Worm (Caenorhabditis elegans) whole organism, L1 larva: ENCODE data around the gene Y47D7A.18.

ENCODE experiments used
- Y116A8C.19 ChIP-seq: sonication (generic microtip); optimal IDR thresholded peaks from 2 replicates; lab custom pipeline; 2016; ENCODE audit warnings: missing compliant biosample characterization, missing genetic modification characterization, borderline replicate concordance
- dsc-1 ChIP-seq: sonication (generic microtip); optimal IDR thresholded peaks from 2 replicates; lab custom pipeline; 2016; ENCODE audit warnings: mild to moderate bottlenecking, missing genetic modification characterization, missing compliant biosample characterization
- egl-27 ChIP-seq, 2 experiments: fragments of 150-350 bp in 1 of 2; sonication (generic microtip); optimal IDR thresholded peaks; 3 replicates each; lab custom pipeline; 2017 to 2018; ENCODE audit warnings: missing biosample characterization in 2 of 2, missing genetic modification characterization in 2 of 2, missing genetic modification reagents in 2 of 2
- fkh-4 ChIP-seq: sonication (generic microtip); optimal IDR thresholded peaks from 2 replicates; lab custom pipeline; 2016; ENCODE audit warnings: missing compliant biosample characterization, missing genetic modification characterization, borderline replicate concordance
- mdl-1 ChIP-seq, 2 experiments: fragments of 150-350 bp; optimal IDR thresholded peaks; 2 replicates each; lab custom pipeline; 2014 to 2017; ENCODE audit warnings: missing biosample characterization in 2 of 2, missing genetic modification characterization in 2 of 2, inconsistent platforms in 1 of 2
- unc-62 ChIP-seq: fragments of 150-350 bp; optimal IDR thresholded peaks from 2 replicates; lab custom pipeline; 2014; ENCODE audit warnings: missing biosample characterization, missing genetic modification reagents, missing genetic modification characterization

ce11 chrV:4442749-4443381, 26.3 kb upstream of the Y47D7A.18 start, which contains the start of gene rft-1:
- TF ChIP-seq fkh-4 (tag; lab: Kevin White, UChicago) (no peak), egl-27 (tag; optimal IDR thresholded peaks at IDR 0.05; lab: Kevin White, UChicago) (no peak), Y116A8C.19 (tag; lab: Kevin White, UChicago) (no peak), dsc-1 (tag; lab: Kevin White, UChicago) (no peak), unc-62 (GFP tag; lab: Kevin White, UChicago) (no peak), mdl-1 (tag; optimal IDR thresholded peaks at IDR 0.05; lab: Kevin White, UChicago) (no peak)
